Worm (Caenorhabditis elegans): ENCODE results near the gene lys-1.

Gene lys-1

DNA sequence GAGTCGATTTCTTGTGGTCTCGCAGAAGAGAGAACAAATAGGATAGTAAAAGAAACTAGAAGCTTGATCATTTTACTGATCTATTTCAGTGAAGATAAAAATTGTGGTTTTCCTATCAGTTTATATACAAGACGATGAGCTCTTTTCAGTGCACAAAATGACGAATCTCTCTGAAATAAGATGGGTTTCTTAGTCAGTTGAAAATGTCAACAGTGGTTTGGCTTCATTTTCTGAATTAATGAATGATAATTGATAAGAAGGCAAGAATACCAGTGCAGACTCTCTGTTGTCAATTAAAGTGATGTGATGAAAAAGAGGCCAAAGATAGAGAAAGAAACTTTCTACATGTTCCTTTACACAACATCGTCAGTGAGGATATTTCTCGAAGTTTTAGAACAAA is 3.7 kb downstream of the lys-1 start, which contains the start of gene lys-2 (continued):
- TF ChIP-seq zag-1 (tag; optimal IDR thresholded peaks at IDR 0.05), result no peak
- TF ChIP-seq aha-1 (tag), result peak; percentile 29
- no peak for TF ChIP-seq mdt-29 (GFP tag; IDR thresholded peaks at IDR 0.05)
- TF ChIP-seq dmd-6 (GFP tag; IDR thresholded peaks at IDR 0.05), result peak; percentile 80
- no peak for TF ChIP-seq hlh-30 (tag; optimal IDR thresholded peaks at IDR 0.05; ENCODE audit: insufficient read depth)
- TF ChIP-seq mdl-1 (tag; optimal IDR thresholded peaks at IDR 0.05), result no peak
- TF ChIP-seq dpl-1 (GFP tag; optimal IDR thresholded peaks at IDR 0.05), result no peak
- TF ChIP-seq madf-5 (GFP tag; IDR thresholded peaks at IDR 0.05), result no peak
- TF ChIP-seq dve-1 (tag; optimal IDR thresholded peaks at IDR 0.05; ENCODE audit: insufficient read depth), result peak; percentile 39
- no peak for TF ChIP-seq ceh-32 (tag; optimal IDR thresholded peaks at IDR 0.05; ENCODE audit: poor library complexity)
- no peak for TF ChIP-seq duxl-1 (tag; optimal IDR thresholded peaks at IDR 0.05; ENCODE audit: poor library complexity)
- TF ChIP-seq nhr-28 (tag; optimal IDR thresholded peaks at IDR 0.05), result peak; percentile 82
- TF ChIP-seq dmd-8 (GFP tag; IDR thresholded peaks at IDR 0.05), result no peak
- no peak for TF ChIP-seq nhr-48 (tag; optimal IDR thresholded peaks at IDR 0.05)
- no peak for TF ChIP-seq gei-8 (GFP tag; optimal IDR thresholded peaks at IDR 0.05)
- no peak for TF ChIP-seq zfp-2 (tag; optimal IDR thresholded peaks at IDR 0.05)
- TF ChIP-seq php-3 (GFP tag; IDR thresholded peaks at IDR 0.05), result no peak
- no peak for TF ChIP-seq zip-11 (GFP tag; IDR thresholded peaks at IDR 0.05)
- no peak for TF ChIP-seq ceh-82 (tag; optimal IDR thresholded peaks at IDR 0.05)

DNA sequence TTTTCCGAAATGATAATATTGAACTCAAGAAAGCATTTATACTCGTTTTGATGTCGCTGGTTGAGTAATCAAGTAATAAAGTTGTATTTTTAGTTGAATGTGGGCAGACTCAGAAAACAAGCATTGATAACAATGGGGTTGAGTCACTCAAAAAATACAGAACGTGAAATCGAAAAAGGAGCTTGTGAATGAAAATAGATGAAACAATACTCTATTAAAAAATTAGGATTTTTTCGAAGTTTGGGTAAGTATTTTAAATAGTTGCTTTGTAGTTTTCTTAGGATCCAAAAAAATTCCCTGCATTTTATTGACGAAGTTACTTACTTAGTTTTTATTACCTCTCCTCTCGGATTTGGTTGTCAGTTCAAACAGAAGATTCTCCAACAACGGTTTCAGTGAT is 5.7 kb downstream of the lys-1 start, which contains the start of gene lys-3:
lys-3 (minus strand) TSS at position 101 of the 400 bp plus-strand sequence.
- TF ChIP-seq aha-1 (tag) (no peak), zfp-2 (tag; optimal IDR thresholded peaks at IDR 0.05) (no peak), spr-1 (tag; optimal IDR thresholded peaks at IDR 0.05) (no peak), lir-3 (tag; optimal IDR thresholded peaks at IDR 0.05) (no peak), ceh-44 (GFP tag; IDR thresholded peaks at IDR 0.05) (no peak), saeg-2 (GFP tag; IDR thresholded peaks at IDR 0.05) (no peak), lin-13 (GFP tag; optimal IDR thresholded peaks at IDR 0.05) (no peak), zip-2 (tag; optimal IDR thresholded peaks at IDR 0.05) (no peak), unc-39 (tag; optimal IDR thresholded peaks at IDR 0.05) (no peak), gei-8 (GFP tag; optimal IDR thresholded peaks at IDR 0.05) (no peak), daf-16 (GFP tag; optimal IDR thresholded peaks at IDR 0.05) (no peak), daf-16 (tag; optimal IDR thresholded peaks at IDR 0.05) (no peak), ctbp-1 (GFP tag; IDR thresholded peaks at IDR 0.05) (no peak), nhr-111 (GFP tag; optimal IDR thresholded peaks at IDR 0.05) (no peak), R02D3.7 (tag; optimal IDR thresholded peaks at IDR 0.05) (no peak)

- no peak for TF ChIP-seq unc-39 (tag; optimal IDR thresholded peaks at IDR 0.05)
- no peak for TF ChIP-seq madf-5 (GFP tag; IDR thresholded peaks at IDR 0.05)
- no peak for TF ChIP-seq hif-1 (tag; optimal IDR thresholded peaks at IDR 0.05)
- TF ChIP-seq tra-1 (GFP tag; IDR thresholded peaks at IDR 0.05), result no peak
- no peak for TF ChIP-seq fos-1 (tag; optimal IDR thresholded peaks at IDR 0.05)
- TF ChIP-seq aly-2 (tag; optimal IDR thresholded peaks at IDR 0.05), result no peak
- TF ChIP-seq egl-27 (tag; optimal IDR thresholded peaks at IDR 0.05), result no peak
- TF ChIP-seq ceh-20 (GFP tag; IDR thresholded peaks at IDR 0.05), result no peak
- TF ChIP-seq lir-3 (tag; optimal IDR thresholded peaks at IDR 0.05), result no peak
- TF ChIP-seq ZK546.5 (tag; optimal IDR thresholded peaks at IDR 0.05), result no peak
- no peak for TF ChIP-seq hmg-1.1 (GFP tag; IDR thresholded peaks at IDR 0.05)
- no peak for TF ChIP-seq php-3 (GFP tag; IDR thresholded peaks at IDR 0.05)
- TF ChIP-seq ctbp-1 (GFP tag; IDR thresholded peaks at IDR 0.05), result no peak
- TF ChIP-seq snpc-4 (tag; optimal IDR thresholded peaks at IDR 0.05), result no peak
- no peak for TF ChIP-seq arid-1 (GFP tag; conservative IDR thresholded peaks at IDR 0.05)
Measured at ce11 chrV:10285853-10286252, 8.1 kb downstream of the lys-1 start.
